Fruit fly (Drosophila melanogaster) whole organism, prepupa: Measurements from ENCODE around the gene CG31176.

ENCODE experiments used
- CG10631 ChIP-seq: fragments of 200-800 bp; sonication (Bioruptor generic); optimal IDR thresholded peaks from 2 replicates; lab custom pipeline; 2016; ENCODE audit warnings: missing biosample characterization, missing genetic modification characterization
- CG11762 ChIP-seq: fragments of 200-800 bp; sonication (Bioruptor generic); optimal IDR thresholded peaks from 3 replicates; lab custom pipeline; 2016; ENCODE audit warnings: missing biosample characterization, missing genetic modification characterization; ENCODE audit not compliant: insufficient read depth
- CG11902 ChIP-seq: fragments of 200-800 bp; sonication (Bioruptor generic); optimal IDR thresholded peaks from 3 replicates; lab custom pipeline; 2016; ENCODE audit warnings: missing biosample characterization, missing genetic modification characterization
- CG15336 ChIP-seq: fragments of 200-800 bp; sonication (Bioruptor generic); IDR thresholded peaks from 2 replicates; pipeline ENCODE4 v1.3.6; 2022; ENCODE audit warnings: missing biosample characterization, missing genetic modification characterization
- CG1621 ChIP-seq: fragments of 200-800 bp; sonication (Bioruptor generic); optimal IDR thresholded peaks from 3 replicates; lab custom pipeline; 2018; ENCODE audit warnings: missing biosample characterization, mild to moderate bottlenecking, missing genetic modification characterization
- CG16779 ChIP-seq: fragments of 200-800 bp; sonication (Bioruptor generic); optimal IDR thresholded peaks from 3 replicates; lab custom pipeline; 2017; ENCODE audit warnings: missing biosample characterization, mild to moderate bottlenecking, missing genetic modification characterization
- CG31627 ChIP-seq: fragments of 200-800 bp; sonication (Bioruptor generic); optimal IDR thresholded peaks from 3 replicates; lab custom pipeline; 2016; ENCODE audit warnings: missing biosample characterization, missing genetic modification characterization
- CG32006 ChIP-seq: fragments of 200-800 bp; sonication (Bioruptor generic); optimal IDR thresholded peaks from 3 replicates; lab custom pipeline; 2017; ENCODE audit warnings: missing biosample characterization, mild to moderate bottlenecking, missing genetic modification characterization
- CG34406 ChIP-seq: fragments of 200-800 bp; sonication (Bioruptor generic); optimal IDR thresholded peaks from 3 replicates; lab custom pipeline; 2016; ENCODE audit warnings: missing biosample characterization, missing genetic modification characterization
- CG3919 ChIP-seq: fragments of 200-800 bp; sonication (Bioruptor generic); optimal IDR thresholded peaks from 3 replicates; lab custom pipeline; 2016; ENCODE audit warnings: missing biosample characterization, missing genetic modification characterization
- CG6163 ChIP-seq: fragments of 200-800 bp; sonication (Bioruptor generic); IDR thresholded peaks from 3 replicates; pipeline ENCODE4 v1.3.6; 2022; ENCODE audit warnings: missing biosample characterization, missing genetic modification characterization
- CG6276 ChIP-seq: fragments of 200-800 bp; sonication (Bioruptor generic); optimal IDR thresholded peaks from 2 replicates; lab custom pipeline; 2017; ENCODE audit warnings: missing biosample characterization, mild to moderate bottlenecking, missing genetic modification characterization
- CG6792 ChIP-seq: fragments of 200-800 bp; sonication (Bioruptor generic); optimal IDR thresholded peaks from 3 replicates; lab custom pipeline; 2016; ENCODE audit warnings: missing biosample characterization, missing genetic modification characterization
- CG6854 ChIP-seq: fragments of 200-800 bp; sonication (Bioruptor generic); optimal IDR thresholded peaks from 2 replicates; lab custom pipeline; 2017; ENCODE audit warnings: missing biosample characterization, mild to moderate bottlenecking, missing genetic modification characterization
- CG7368 ChIP-seq: fragments of 200-800 bp; sonication (Bioruptor generic); optimal IDR thresholded peaks from 3 replicates; lab custom pipeline; 2016; ENCODE audit warnings: missing biosample characterization, missing genetic modification characterization
- CG8119 ChIP-seq: fragments of 200-800 bp; sonication (Bioruptor generic); IDR thresholded peaks from 3 replicates; pipeline ENCODE4 v1.3.6; 2022; ENCODE audit warnings: missing biosample characterization, missing genetic modification characterization
- CG8319 ChIP-seq: fragments of 200-800 bp; sonication (Bioruptor generic); optimal IDR thresholded peaks from 3 replicates; lab custom pipeline; 2016; ENCODE audit warnings: missing biosample characterization, missing genetic modification characterization
- CG8632 ChIP-seq: fragments of 200-800 bp; sonication (Bioruptor generic); optimal IDR thresholded peaks from 3 replicates; lab custom pipeline; 2016; ENCODE audit warnings: missing biosample characterization, missing genetic modification characterization
- Eip75B ChIP-seq: fragments of 200-800 bp; sonication (Bioruptor generic); optimal IDR thresholded peaks from 3 replicates; lab custom pipeline; 2016; ENCODE audit warnings: missing biosample characterization, missing genetic modification characterization
- Eip78C ChIP-seq: fragments of 200-800 bp; sonication (Bioruptor generic); peaks from one replicate; lab custom pipeline; 2016; ENCODE audit warnings: missing biosample characterization, missing genetic modification characterization
- Eip93F ChIP-seq: fragments of 200-800 bp; sonication (Bioruptor generic); optimal IDR thresholded peaks from 2 replicates; lab custom pipeline; 2016; ENCODE audit warnings: missing biosample characterization, mild to moderate bottlenecking, missing genetic modification characterization
- Ets21C ChIP-seq: fragments of 200-800 bp; sonication (Bioruptor generic); optimal IDR thresholded peaks from 3 replicates; lab custom pipeline; 2016; ENCODE audit warnings: missing biosample characterization, missing genetic modification characterization
- Ets96B ChIP-seq: fragments of 200-800 bp; optimal IDR thresholded peaks from 2 replicates; lab custom pipeline; 2019; ENCODE audit warnings: missing biosample characterization, mild to moderate bottlenecking, missing genetic modification characterization, moderate library complexity
- Gug ChIP-seq: fragments of 200-800 bp; sonication (Bioruptor generic); IDR thresholded peaks from 2 replicates; pipeline ENCODE4 v1.3.6; 2022; ENCODE audit warnings: missing biosample characterization, missing genetic modification characterization
- Hr4 ChIP-seq: fragments of 200-800 bp; sonication (Bioruptor generic); optimal IDR thresholded peaks from 3 replicates; lab custom pipeline; 2016; ENCODE audit warnings: missing biosample characterization, missing genetic modification characterization
- Lpt ChIP-seq: fragments of 200-800 bp; sonication (Bioruptor generic); optimal IDR thresholded peaks from 3 replicates; lab custom pipeline; 2016; ENCODE audit warnings: missing biosample characterization, missing genetic modification characterization
- Met ChIP-seq: fragments of 200-800 bp; sonication (Bioruptor generic); optimal IDR thresholded peaks from 3 replicates; lab custom pipeline; 2016; ENCODE audit warnings: missing biosample characterization, missing genetic modification characterization
- OdsH ChIP-seq: fragments of 200-800 bp; sonication (Bioruptor generic); optimal IDR thresholded peaks from 3 replicates; lab custom pipeline; 2016; ENCODE audit warnings: missing biosample characterization, missing genetic modification characterization
- Smox ChIP-seq: fragments of 200-800 bp; sonication (Bioruptor generic); optimal IDR thresholded peaks from 3 replicates; lab custom pipeline; 2016; ENCODE audit warnings: missing biosample characterization, missing genetic modification characterization
- Sox102F ChIP-seq: fragments of 200-800 bp; sonication (Bioruptor generic); optimal IDR thresholded peaks from 2 replicates; lab custom pipeline; 2016; ENCODE audit warnings: missing biosample characterization, mild to moderate bottlenecking, missing genetic modification characterization
- Sox14 ChIP-seq: fragments of 200-800 bp; sonication (Bioruptor generic); optimal IDR thresholded peaks from 3 replicates; lab custom pipeline; 2016; ENCODE audit warnings: missing biosample characterization, missing genetic modification characterization
- achi ChIP-seq: fragments of 200-800 bp; sonication (Bioruptor generic); optimal IDR thresholded peaks from 3 replicates; lab custom pipeline; 2016; ENCODE audit warnings: missing biosample characterization, missing genetic modification characterization
- acj6 ChIP-seq: fragments of 200-800 bp; sonication (Bioruptor generic); optimal IDR thresholded peaks from 3 replicates; lab custom pipeline; 2016; ENCODE audit warnings: missing biosample characterization, missing genetic modification characterization
- cyc ChIP-seq: fragments of 200-800 bp; sonication (Bioruptor generic); optimal IDR thresholded peaks from 3 replicates; lab custom pipeline; 2016; ENCODE audit warnings: missing biosample characterization, missing genetic modification characterization
- dsx ChIP-seq: fragments of 200-800 bp; optimal IDR thresholded peaks from 3 replicates; lab custom pipeline; 2019; ENCODE audit warnings: missing biosample characterization, mild to moderate bottlenecking, missing genetic modification characterization, moderate library complexity; ENCODE audit not compliant: poor library complexity, severe bottlenecking
- esn ChIP-seq: fragments of 200-800 bp; sonication (Bioruptor generic); optimal IDR thresholded peaks from 2 replicates; lab custom pipeline; 2016; ENCODE audit warnings: missing biosample characterization, mild to moderate bottlenecking, missing genetic modification characterization, moderate library complexity
- fd59A ChIP-seq: fragments of 200-800 bp; sonication (Bioruptor generic); optimal IDR thresholded peaks from 2 replicates; lab custom pipeline; 2017; ENCODE audit warnings: missing biosample characterization, mild to moderate bottlenecking, missing genetic modification characterization, missing genetic modification reagents
- fd85E ChIP-seq: fragments of 200-800 bp; sonication (Bioruptor generic); optimal IDR thresholded peaks from 3 replicates; lab custom pipeline; 2016; ENCODE audit warnings: missing biosample characterization, missing genetic modification characterization
- fkh ChIP-seq: fragments of 200-800 bp; sonication (Bioruptor generic); optimal IDR thresholded peaks from 3 replicates; lab custom pipeline; 2017; ENCODE audit warnings: missing biosample characterization, mild to moderate bottlenecking, missing genetic modification characterization, moderate library complexity
- lz ChIP-seq: fragments of 200-800 bp; sonication (Bioruptor generic); optimal IDR thresholded peaks from 3 replicates; lab custom pipeline; 2016; ENCODE audit warnings: missing biosample characterization, missing genetic modification characterization
- net ChIP-seq: fragments of 200-800 bp; sonication (Bioruptor generic); optimal IDR thresholded peaks from 3 replicates; lab custom pipeline; 2016; ENCODE audit warnings: missing biosample characterization, missing genetic modification characterization
- salr ChIP-seq, 2 experiments: fragments of 200-800 bp; sonication (Bioruptor generic); optimal IDR thresholded peaks; 3 replicates each; lab custom pipeline; 2016 to 2018; ENCODE audit warnings: missing biosample characterization in 2 of 2, missing genetic modification characterization in 2 of 2, mild to moderate bottlenecking in 1 of 2
- ss ChIP-seq, 2 experiments: fragments of 200-800 bp; sonication (Bioruptor generic); optimal IDR thresholded peaks; 2 replicates in 1 of 2; 3 replicates in 1 of 2; lab custom pipeline; 2017 to 2018; ENCODE audit warnings: mild to moderate bottlenecking in 2 of 2, missing biosample characterization in 2 of 2, missing genetic modification characterization in 2 of 2, moderate library complexity in 1 of 2
- svp ChIP-seq: fragments of 200-800 bp; sonication (Bioruptor generic); peaks from one replicate; lab custom pipeline; 2016; ENCODE audit warnings: missing biosample characterization, missing genetic modification characterization
- topi ChIP-seq: fragments of 200-800 bp; sonication (Bioruptor generic); optimal IDR thresholded peaks from 3 replicates; lab custom pipeline; 2016; ENCODE audit warnings: missing biosample characterization, missing genetic modification characterization
- vri ChIP-seq: fragments of 200-800 bp; sonication (Bioruptor generic); optimal IDR thresholded peaks from 3 replicates; lab custom pipeline; 2016; ENCODE audit warnings: missing biosample characterization, mild to moderate bottlenecking, missing genetic modification characterization

Gene CG31176

DNA sequence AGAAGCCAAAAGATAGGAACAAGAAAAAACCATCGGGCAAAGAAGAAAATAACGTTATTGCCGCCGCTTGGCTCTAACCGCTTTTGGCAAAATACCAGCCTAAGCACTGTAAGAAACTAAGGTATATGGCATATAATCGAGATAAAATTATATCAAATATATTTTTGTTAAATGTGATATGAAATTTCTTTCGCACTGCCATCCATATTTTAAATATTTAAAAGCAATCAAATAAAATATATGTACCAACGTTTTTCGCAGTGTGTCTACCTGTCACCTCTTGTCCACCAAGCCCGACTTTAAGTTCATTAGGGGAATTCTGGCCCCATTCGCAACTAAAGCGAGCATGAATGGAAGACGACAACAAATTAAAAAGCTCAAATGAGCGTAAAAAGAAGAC lies 91.7 kb downstream of the CG31176 start (continued):
- TF ChIP-seq Lpt: peak; percentile 70
- peak; percentile 62 for TF ChIP-seq net
- peak; percentile 34 for TF ChIP-seq CG11762
- peak; percentile 55 for TF ChIP-seq CG34406 (GFP tag; lab: Kevin White, UChicago)
- TF ChIP-seq Smox (GFP tag; lab: Kevin White, UChicago): peak; percentile 75
- peak; percentile 78 for TF ChIP-seq CG3919 (GFP tag; lab: Kevin White, UChicago)
- peak; percentile 27 for TF ChIP-seq dsx (GFP tag; lab: Kevin White, UChicago)

DNA sequence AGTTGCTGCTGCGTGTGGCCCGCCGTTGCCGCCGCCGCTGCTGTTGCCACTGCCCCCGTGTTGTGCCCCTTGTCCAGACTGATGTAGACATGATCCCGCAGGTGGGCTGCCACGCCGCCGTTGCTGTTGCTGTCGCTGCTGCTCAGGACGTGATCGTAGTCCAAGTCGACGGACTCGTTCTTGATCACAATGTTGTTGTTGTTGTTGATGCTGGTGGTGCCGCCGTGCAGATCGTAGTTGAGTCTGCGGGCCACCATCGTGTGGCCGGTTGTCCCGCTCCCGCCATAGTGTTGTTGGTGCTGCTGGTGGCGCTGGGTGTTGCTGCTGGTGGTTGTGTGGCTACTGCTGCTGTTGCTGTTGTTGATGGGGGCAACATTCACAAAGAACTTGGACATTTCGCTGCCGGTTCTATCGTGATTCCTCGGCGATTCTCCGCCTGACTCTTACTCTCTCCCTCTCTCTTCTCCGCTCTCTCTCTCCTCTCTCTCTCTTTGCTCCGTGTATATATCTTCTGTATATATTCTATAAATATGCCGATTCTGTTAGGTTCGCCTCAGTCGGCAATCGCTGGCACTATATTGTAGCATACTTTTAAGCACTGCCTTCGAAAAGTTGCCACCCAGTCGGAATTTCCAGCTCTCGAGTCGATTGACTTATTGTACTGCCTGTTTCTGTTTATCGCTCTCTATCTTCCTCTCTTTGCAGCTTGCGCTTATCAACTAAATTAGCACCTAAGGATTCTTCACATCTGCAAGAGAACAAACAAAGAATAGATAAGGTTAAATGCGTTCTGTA lies 93.2 kb downstream of the CG31176 start:
- TF ChIP-seq OdsH (no peak), Eip75B (GFP tag; lab: Kevin White, UChicago) (peak; percentile 23), CG7368 (GFP tag; lab: Kevin White, UChicago) (no peak), CG16779 (no peak), fd59A (GFP tag; lab: Kevin White, UChicago) (no peak), vri (GFP tag; lab: Kevin White, UChicago) (peak; percentile 32), Met (GFP tag; lab: Kevin White, UChicago) (peak; percentile 6), fkh (peak; percentile 40), Hr4 (GFP tag; lab: Kevin White, UChicago) (no peak), CG31627 (GFP tag; lab: Kevin White, UChicago) (no peak), Eip93F (no peak), Ets96B (tag; lab: Kevin White, UChicago) (no peak), Gug (GFP tag; lab: Robert Waterston, UW) (no peak), CG8319 (GFP tag; lab: Kevin White, UChicago) (no peak), Ets21C (GFP tag; lab: Kevin White, UChicago) (no peak), dsx (GFP tag; lab: Kevin White, UChicago) (peak; percentile 50), achi (GFP tag; lab: Kevin White, UChicago) (peak; percentile 15), lz (no peak), svp (GFP tag; lab: Kevin White, UChicago) (peak; percentile 87), fd85E (GFP tag; lab: Kevin White, UChicago) (no peak), salr (GFP tag; optimal IDR thresholded peaks at IDR 0.05; lab: Kevin White, UChicago) (no peak), CG6854 (GFP tag; lab: Kevin White, UChicago) (peak; percentile 31), CG11902 (GFP tag; lab: Kevin White, UChicago) (no peak), topi (peak; percentile 0), CG8119 (GFP tag; lab: Robert Waterston, UW) (no peak), CG3919 (GFP tag; lab: Kevin White, UChicago) (peak; percentile 14), acj6 (GFP tag; lab: Kevin White, UChicago) (no peak), CG32006 (peak; percentile 2), ss (GFP tag; optimal IDR thresholded peaks at IDR 0.05; lab: Kevin White, UChicago) (peak; percentile 19 to 26), CG1621 (peak; percentile 34), Sox14 (GFP tag; lab: Kevin White, UChicago) (peak; percentile 61), Eip78C (GFP tag; lab: Kevin White, UChicago) (peak; percentile 73), CG10631 (no peak), CG15336 (GFP tag; lab: Robert Waterston, UW) (no peak), Sox102F (GFP tag; lab: Kevin White, UChicago) (no peak), CG6276 (GFP tag; lab: Kevin White, UChicago) (peak; percentile 12), CG8632 (GFP tag; lab: Kevin White, UChicago) (no peak), CG6792 (GFP tag; lab: Kevin White, UChicago) (peak; percentile 3), Smox (GFP tag; lab: Kevin White, UChicago) (peak; percentile 6), cyc (no peak), net (peak; percentile 60), esn (GFP tag; lab: Kevin White, UChicago) (peak; percentile 8), CG34406 (GFP tag; lab: Kevin White, UChicago) (no peak), CG6163 (GFP tag; lab: Robert Waterston, UW) (peak; percentile 40; the same call in 1 of the 3 replicates)
